Worm (Caenorhabditis elegans): ENCODE results near the gene Y39B6A.41.

DNA sequence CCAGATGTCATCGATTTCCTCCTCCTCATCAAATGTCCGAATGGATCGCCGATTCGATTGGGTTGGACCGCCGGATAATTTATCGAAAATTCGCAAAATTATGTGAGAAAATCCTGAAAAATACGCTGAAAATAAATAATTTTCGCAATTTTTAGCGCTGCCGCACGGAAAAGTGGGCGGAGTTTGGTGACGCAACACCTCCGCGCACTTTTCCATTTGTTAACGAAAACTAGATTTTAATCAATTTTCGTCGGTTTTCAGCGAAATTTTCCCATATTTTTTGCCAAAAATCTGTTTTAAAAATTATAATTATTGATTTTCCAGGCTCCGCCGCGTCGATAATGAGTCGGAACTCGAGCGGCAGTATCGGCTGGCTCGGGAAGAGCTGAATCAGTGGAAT lies 23.2 kb upstream of the Y39B6A.41 start, which contains the start of gene Y39B6A.34:
- no peak for TF ChIP-seq lsl-1 (GFP tag; optimal IDR thresholded peaks at IDR 0.05)
- no peak for TF ChIP-seq bed-2 (GFP tag; IDR thresholded peaks at IDR 0.05)
- TF ChIP-seq Y67H2A.10 (GFP tag; conservative IDR thresholded peaks at IDR 0.05), result no peak
- no peak for TF ChIP-seq nfya-1 (tag; optimal IDR thresholded peaks at IDR 0.05; ENCODE audit: borderline replicate concordance, insufficient read depth)
- no peak for TF ChIP-seq unc-62 (GFP tag; optimal IDR thresholded peaks at IDR 0.05)
- TF ChIP-seq Y53G8AR.9 (GFP tag; conservative IDR thresholded peaks at IDR 0.05), result 0 out of 2 replicates have a peak, but pooled peaks have one; percentile 55

Measured in whole organism, young adult.